Fruit fly (Drosophila melanogaster): ENCODE measurements around the gene dnd.

dnd gene

DNA sequence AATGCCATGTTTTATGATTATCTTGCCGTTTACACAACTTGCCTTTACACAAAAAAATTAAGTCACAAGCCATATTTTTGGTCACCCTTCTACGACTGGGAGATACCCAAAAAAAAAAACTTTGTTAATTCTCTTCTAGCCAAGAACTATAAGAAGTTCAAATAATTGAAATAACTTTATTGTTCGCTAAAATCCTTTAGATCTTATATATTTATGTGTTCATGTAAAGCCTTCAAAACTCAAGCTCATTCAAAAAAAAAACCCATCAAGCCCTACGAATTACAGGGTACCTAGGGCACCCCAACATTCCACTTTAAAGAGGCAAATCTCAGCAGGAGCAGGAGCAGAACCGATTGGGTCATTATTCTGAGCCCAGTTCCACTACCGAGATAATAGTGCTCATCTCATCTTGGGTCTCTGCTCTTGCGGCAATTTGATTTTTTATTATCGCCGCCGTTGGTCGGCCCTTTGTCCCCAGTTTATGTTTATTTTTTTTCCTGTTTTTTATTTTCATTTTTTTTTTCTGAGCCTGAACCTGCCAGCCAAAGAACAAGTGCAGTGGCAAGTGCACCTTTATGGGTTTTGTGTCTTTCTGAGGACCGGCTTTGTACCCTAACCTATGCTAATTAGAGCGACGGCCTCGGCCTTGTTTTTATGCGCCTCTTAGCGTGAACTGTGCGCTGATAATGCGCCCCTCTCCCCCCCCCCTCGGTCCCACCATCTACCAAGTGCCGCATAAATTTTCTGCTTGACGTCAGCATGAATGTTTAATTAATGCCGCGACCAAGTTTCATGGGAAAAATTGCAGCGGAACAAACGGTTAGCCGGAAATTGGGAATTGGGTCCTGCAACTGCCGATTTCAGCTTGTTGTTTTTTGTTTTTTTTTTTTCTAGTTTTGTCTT is 45.4 kb downstream of the dnd start (continued):
- TF ChIP-seq fd59A (GFP tag; optimal IDR thresholded peaks at IDR 0.05) (no peak), svp (GFP tag) (peak; percentile 71), Eip75B (GFP tag; optimal IDR thresholded peaks at IDR 0.05) (peak; percentile 32), Sox14 (GFP tag; optimal IDR thresholded peaks at IDR 0.05) (peak; percentile 1), CG8119 (GFP tag; IDR thresholded peaks at IDR 0.05) (no peak), CG9139 (GFP tag; optimal IDR thresholded peaks at IDR 0.05) (peak; percentile 3), topi (GFP tag; optimal IDR thresholded peaks at IDR 0.05) (peak; percentile 32), CG3919 (GFP tag; optimal IDR thresholded peaks at IDR 0.05) (peak; percentile 14), fd85E (GFP tag; optimal IDR thresholded peaks at IDR 0.05) (no peak), Hr4 (GFP tag; optimal IDR thresholded peaks at IDR 0.05) (no peak), Hr39 (GFP tag; optimal IDR thresholded peaks at IDR 0.05) (peak; percentile 19), vri (GFP tag; optimal IDR thresholded peaks at IDR 0.05) (no peak), spab (GFP tag; optimal IDR thresholded peaks at IDR 0.05) (peak; percentile 0), dsx (GFP tag; optimal IDR thresholded peaks at IDR 0.05; ENCODE audit: poor library complexity, severe bottlenecking) (no peak), Hr38 (GFP tag; optimal IDR thresholded peaks at IDR 0.05) (no peak), ss (GFP tag; optimal IDR thresholded peaks at IDR 0.05) (peak; percentile 28), CG10669 (GFP tag; optimal IDR thresholded peaks at IDR 0.05) (peak; percentile 42), pdm3 (GFP tag; optimal IDR thresholded peaks at IDR 0.05) (no peak), CG11294 (GFP tag; IDR thresholded peaks at IDR 0.05) (no peak), Ets96B (tag; optimal IDR thresholded peaks at IDR 0.05) (no peak), Sox15 (GFP tag; optimal IDR thresholded peaks at IDR 0.05) (no peak), Smox (GFP tag; optimal IDR thresholded peaks at IDR 0.05) (peak; percentile 13), CG6792 (GFP tag; optimal IDR thresholded peaks at IDR 0.05) (peak; percentile 30), CG6808 (GFP tag; optimal IDR thresholded peaks at IDR 0.05) (peak; percentile 44)

- no peak for TF ChIP-seq CG34406 (GFP tag; optimal IDR thresholded peaks at IDR 0.05)
- no peak for TF ChIP-seq Sox14 (GFP tag; optimal IDR thresholded peaks at IDR 0.05)
- TF ChIP-seq Hr39 (GFP tag; optimal IDR thresholded peaks at IDR 0.05), result no peak
- peak; percentile 49 for TF ChIP-seq vri (GFP tag; optimal IDR thresholded peaks at IDR 0.05)
- no peak for TF ChIP-seq CG32006 (GFP tag; optimal IDR thresholded peaks at IDR 0.05)
- peak; percentile 17 for TF ChIP-seq Eip78C (GFP tag)
Observed at dm6 chr3R:21840432-21840831, 46.7 kb downstream of the dnd start.

DNA sequence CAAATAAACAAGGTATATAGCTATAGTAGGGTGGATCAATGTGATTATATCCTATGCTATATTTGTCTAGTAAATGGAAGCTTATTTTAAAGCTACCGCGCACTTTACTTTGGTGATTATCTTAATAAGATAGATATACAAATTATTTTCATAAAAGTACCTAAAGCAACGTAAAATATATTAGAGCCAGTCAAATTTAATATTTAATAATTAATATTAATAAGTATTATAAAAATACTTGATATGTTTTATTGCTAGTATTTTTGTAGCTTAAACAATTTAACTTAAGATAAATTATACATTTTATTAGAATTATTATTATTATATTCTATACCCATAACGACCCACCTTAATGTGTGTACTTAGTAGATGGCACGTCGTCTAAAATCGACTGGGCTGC is 47.5 kb downstream of the dnd start:
- TF ChIP-seq Hr39 (GFP tag; optimal IDR thresholded peaks at IDR 0.05), result no peak
- TF ChIP-seq CG8119 (GFP tag; IDR thresholded peaks at IDR 0.05), result peak; percentile 80; the same call in 2 of the 3 replicates
- TF ChIP-seq eg (GFP tag; IDR thresholded peaks at IDR 0.05), result 0 out of 3 replicates have a peak, but pooled peaks have one; percentile 50
- TF ChIP-seq CG11762 (GFP tag; optimal IDR thresholded peaks at IDR 0.05; ENCODE audit: insufficient read depth), result peak; percentile 20
- no peak for TF ChIP-seq Ets21C (GFP tag; optimal IDR thresholded peaks at IDR 0.05)
- no peak for TF ChIP-seq CG11294 (GFP tag; IDR thresholded peaks at IDR 0.05)
- TF ChIP-seq Gug (GFP tag; IDR thresholded peaks at IDR 0.05), result no peak
- peak; percentile 19 for TF ChIP-seq CG7368 (GFP tag; optimal IDR thresholded peaks at IDR 0.05)
- TF ChIP-seq CG6276 (GFP tag; optimal IDR thresholded peaks at IDR 0.05), result peak; percentile 88
- no peak for TF ChIP-seq dac (GFP tag; optimal IDR thresholded peaks at IDR 0.05)
- peak; percentile 35 for TF ChIP-seq CG16779 (tag; optimal IDR thresholded peaks at IDR 0.05)
- TF ChIP-seq Hr4 (GFP tag; optimal IDR thresholded peaks at IDR 0.05), result peak; percentile 21
- no peak for TF ChIP-seq Sox15 (GFP tag; optimal IDR thresholded peaks at IDR 0.05)
- TF ChIP-seq CG31627 (GFP tag; optimal IDR thresholded peaks at IDR 0.05), result peak; percentile 23
- TF ChIP-seq CG9139 (GFP tag; optimal IDR thresholded peaks at IDR 0.05), result peak; percentile 69
- peak; percentile 26 for TF ChIP-seq Lpt (GFP tag; optimal IDR thresholded peaks at IDR 0.05)
- TF ChIP-seq Eip75B (GFP tag; optimal IDR thresholded peaks at IDR 0.05), result peak; percentile 18
- peak; percentile 86 for TF ChIP-seq CG34406 (GFP tag; optimal IDR thresholded peaks at IDR 0.05)
- TF ChIP-seq CG3032 (tag; optimal IDR thresholded peaks at IDR 0.05), result peak; percentile 91
- peak; percentile 57 for TF ChIP-seq svp (GFP tag)
- peak; percentile 80 for TF ChIP-seq CG10631 (GFP tag; optimal IDR thresholded peaks at IDR 0.05)
- peak; percentile 75 to 88 for TF ChIP-seq ss (GFP tag; optimal IDR thresholded peaks at IDR 0.05)
- peak; percentile 24 for TF ChIP-seq Met (GFP tag; optimal IDR thresholded peaks at IDR 0.05)
- TF ChIP-seq fd85E (GFP tag; optimal IDR thresholded peaks at IDR 0.05), result no peak
- peak; percentile 10 for TF ChIP-seq CG1621 (tag; optimal IDR thresholded peaks at IDR 0.05)
- peak; percentile 41 for TF ChIP-seq Smox (GFP tag; optimal IDR thresholded peaks at IDR 0.05)
- peak; percentile 68 for TF ChIP-seq CG3919 (GFP tag; optimal IDR thresholded peaks at IDR 0.05)
- TF ChIP-seq CG6163 (GFP tag; IDR thresholded peaks at IDR 0.05), result no peak; the same call in 2 of the 3 replicates
- TF ChIP-seq CG8632 (GFP tag; optimal IDR thresholded peaks at IDR 0.05), result peak; percentile 87
- TF ChIP-seq achi (GFP tag; optimal IDR thresholded peaks at IDR 0.05), result peak; percentile 82
- peak; percentile 91 for TF ChIP-seq Ets96B (tag; optimal IDR thresholded peaks at IDR 0.05)
- peak; percentile 45 for TF ChIP-seq topi (GFP tag; optimal IDR thresholded peaks at IDR 0.05)
